Worm (Caenorhabditis elegans) whole organism, mixed stage, embryonic: Measurements from ENCODE around the gene ptr-4.

Experiments
- ceh-43 ChIP-seq: fragments of 200-800 bp; sonication (Bioruptor generic); optimal IDR thresholded peaks from 2 replicates; lab custom pipeline; 2018; ENCODE audit warnings: mild to moderate bottlenecking, missing genetic modification characterization, moderate library complexity, missing compliant biosample characterization
- elt-1 ChIP-seq: sonication (generic microtip); optimal IDR thresholded peaks from 2 replicates; lab custom pipeline; 2017; ENCODE audit warnings: missing genetic modification characterization, mild to moderate bottlenecking, missing compliant biosample characterization, antibody characterized with exemption, moderate library complexity, borderline replicate concordance; ENCODE audit not compliant: insufficient read depth
- lin-13 ChIP-seq: fragments of 150-350 bp; optimal IDR thresholded peaks from 2 replicates; lab custom pipeline; 2014; ENCODE audit warnings: missing biosample characterization, missing genetic modification characterization
- lin-32 ChIP-seq: fragments of 200-800 bp; sonication (Bioruptor generic); optimal IDR thresholded peaks from 2 replicates; lab custom pipeline; 2018; ENCODE audit warnings: mild to moderate bottlenecking, missing genetic modification characterization, missing compliant biosample characterization
- lsy-2 ChIP-seq: fragments of 150-350 bp; optimal IDR thresholded peaks from 2 replicates; lab custom pipeline; 2014; ENCODE audit warnings: missing biosample characterization, missing genetic modification characterization
- mep-1 ChIP-seq: fragments of 150-350 bp; optimal IDR thresholded peaks from 2 replicates; lab custom pipeline; 2017; ENCODE audit warnings: missing biosample characterization, missing genetic modification reagents, missing genetic modification characterization, inconsistent platforms
- nhr-12 ChIP-seq: fragments of 150-350 bp; optimal IDR thresholded peaks from 2 replicates; lab custom pipeline; 2014; ENCODE audit warnings: missing biosample characterization, missing genetic modification characterization
- nhr-2 ChIP-seq: fragments of 150-350 bp; optimal IDR thresholded peaks from 2 replicates; lab custom pipeline; 2014; ENCODE audit warnings: missing biosample characterization, missing genetic modification characterization
- pha-4 ChIP-seq: fragments of 150-350 bp; optimal IDR thresholded peaks from 2 replicates; lab custom pipeline; 2018; ENCODE audit warnings: missing biosample characterization, missing genetic modification reagents, missing genetic modification characterization
- snpc-4 ChIP-seq: fragments of 150-350 bp; optimal IDR thresholded peaks from 2 replicates; lab custom pipeline; 2014; ENCODE audit warnings: missing biosample characterization, missing genetic modification characterization
- unc-62 ChIP-seq: fragments of 150-350 bp; optimal IDR thresholded peaks from 2 replicates; lab custom pipeline; 2014; ENCODE audit warnings: missing biosample characterization, missing genetic modification reagents, missing genetic modification characterization
- zip-8 ChIP-seq: fragments of 150-350 bp; optimal IDR thresholded peaks from 2 replicates; lab custom pipeline; 2014; ENCODE audit warnings: missing biosample characterization, missing genetic modification characterization
- ztf-11 ChIP-seq: fragments of 150-350 bp; optimal IDR thresholded peaks from 2 replicates; lab custom pipeline; 2014; ENCODE audit warnings: missing biosample characterization, missing genetic modification characterization

DNA sequence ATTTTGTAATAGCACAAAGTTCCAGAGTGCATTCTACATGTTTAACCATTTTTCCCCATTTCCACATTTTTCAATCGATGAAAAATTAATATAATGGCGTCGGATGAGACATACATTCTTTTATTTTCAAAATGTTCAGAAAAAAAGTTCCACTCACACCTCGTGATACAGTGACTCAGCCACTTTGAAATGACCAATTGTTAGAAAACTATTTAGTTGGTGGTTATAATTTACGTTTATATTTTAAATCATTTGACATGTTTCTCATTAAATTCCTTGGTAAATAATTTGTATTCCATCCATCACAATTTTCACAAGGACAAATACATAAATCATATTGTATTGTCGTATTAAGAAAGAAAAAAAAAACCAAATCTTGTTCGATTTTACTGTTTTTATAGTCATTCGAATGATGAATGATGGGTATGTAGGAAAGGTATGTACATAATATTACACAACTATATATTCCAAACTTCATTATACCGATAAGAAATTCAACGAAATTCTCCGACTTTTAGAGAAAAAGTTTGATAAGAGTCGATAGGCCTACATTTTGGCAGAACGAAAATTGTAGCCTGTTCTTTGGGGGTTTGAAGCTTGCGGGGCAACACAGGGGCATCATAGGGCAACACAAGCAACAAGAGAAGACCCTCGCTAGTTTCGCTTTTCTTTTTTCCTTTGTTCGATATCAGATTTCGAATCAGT, 34.8 kb upstream of the ptr-4 start:
- TF ChIP-seq pha-4 (no peak), nhr-12 (tag; lab: Kevin White, UChicago) (no peak), lsy-2 (tag; lab: Kevin White, UChicago) (no peak), nhr-2 (tag; lab: Kevin White, UChicago) (no peak), ztf-11 (tag; lab: Kevin White, UChicago) (no peak), ceh-43 (GFP tag; lab: Kevin White, UChicago) (no peak), snpc-4 (tag; lab: Kevin White, UChicago) (no peak), elt-1 (no peak), mep-1 (tag; lab: Kevin White, UChicago) (no peak), lin-13 (no peak), zip-8 (tag; lab: Kevin White, UChicago) (no peak), unc-62 (GFP tag; lab: Kevin White, UChicago) (no peak), lin-32 (GFP tag; lab: Kevin White, UChicago) (no peak)
